Worm (Caenorhabditis elegans): ENCODE data around the gene arc-1.

ce11 chrII:9646928-9647838 lies 27.6 kb upstream of the arc-1 start, which contains the start of gene sqv-8:
- no peak for TF ChIP-seq med-1 (GFP tag; optimal IDR thresholded peaks at IDR 0.05; ENCODE audit: insufficient read depth)
- peak; percentile 35; the same call in 1 of the 2 replicates for TF ChIP-seq T22C8.4 (GFP tag; IDR thresholded peaks at IDR 0.05)
- no peak for TF ChIP-seq ref-1 (GFP tag; conservative IDR thresholded peaks at IDR 0.05)
- no peak for TF ChIP-seq flt-1 (GFP tag; IDR thresholded peaks at IDR 0.05)
- no peak for TF ChIP-seq cog-1 (tag; optimal IDR thresholded peaks at IDR 0.05)
- no peak for TF ChIP-seq ztf-29 (GFP tag; IDR thresholded peaks at IDR 0.05)
- no peak for TF ChIP-seq ztf-23 (GFP tag; IDR thresholded peaks at IDR 0.05)
- TF ChIP-seq klf-2 (GFP tag; conservative IDR thresholded peaks at IDR 0.05): no peak
- TF ChIP-seq tab-1 (GFP tag; IDR thresholded peaks at IDR 0.05): no peak
